Fruit fly (Drosophila melanogaster) whole organism, embryonic: ENCODE results near the gene CG11581.

ENCODE experiments used
- CG10267 ChIP-seq: fragments of 200-800 bp; sonication (Bioruptor generic); optimal IDR thresholded peaks from 2 replicates; lab custom pipeline; 2018; ENCODE audit warnings: missing biosample characterization, mild to moderate bottlenecking, missing genetic modification characterization, moderate library complexity
- CG14014 ChIP-seq: fragments of 200-800 bp; sonication (Bioruptor generic); IDR thresholded peaks from 2 replicates; pipeline ENCODE4 v1.3.6; 2022; ENCODE audit warnings: missing biosample characterization, missing genetic modification characterization
- CG14050 ChIP-seq: fragments of 200-800 bp; sonication (Bioruptor generic); IDR thresholded peaks from 3 replicates; pipeline ENCODE4 v1.3.6; 2022; ENCODE audit warnings: missing biosample characterization, missing genetic modification characterization
- CG14710 ChIP-seq: fragments of 200-800 bp; sonication (Bioruptor generic); optimal IDR thresholded peaks from 3 replicates; lab custom pipeline; 2019; ENCODE audit warnings: missing biosample characterization, mild to moderate bottlenecking, missing genetic modification characterization, moderate library complexity
- CG16813 ChIP-seq: fragments of 200-800 bp; sonication (Bioruptor generic); IDR thresholded peaks from 3 replicates; pipeline ENCODE4 v1.3.6; 2022; ENCODE audit warnings: missing biosample characterization, missing genetic modification characterization; ENCODE audit not compliant: partially characterized antibody
- CG17186 ChIP-seq: fragments of 200-800 bp; sonication (Bioruptor generic); optimal IDR thresholded peaks from 3 replicates; lab custom pipeline; 2017; ENCODE audit warnings: missing biosample characterization, missing genetic modification reagents, missing genetic modification characterization
- CG17802 ChIP-seq: fragments of 200-800 bp; sonication (Bioruptor generic); optimal IDR thresholded peaks from 2 replicates; lab custom pipeline; 2018; ENCODE audit warnings: missing biosample characterization, mild to moderate bottlenecking, missing genetic modification characterization, moderate library complexity
- CG17829 ChIP-seq: fragments of 200-800 bp; optimal IDR thresholded peaks from 2 replicates; lab custom pipeline; 2019; ENCODE audit warnings: missing biosample characterization, mild to moderate bottlenecking, missing genetic modification characterization, moderate library complexity
- CG18476 ChIP-seq: fragments of 200-800 bp; sonication (Bioruptor generic); optimal IDR thresholded peaks from 2 replicates; lab custom pipeline; 2016; ENCODE audit warnings: missing biosample characterization, mild to moderate bottlenecking, missing genetic modification characterization
- CG18599 ChIP-seq: fragments of 200-800 bp; sonication (Bioruptor generic); optimal IDR thresholded peaks from 3 replicates; lab custom pipeline; 2017; ENCODE audit warnings: missing biosample characterization, missing genetic modification characterization, mild to moderate bottlenecking, moderate library complexity, missing genetic modification reagents
- CG2678 ChIP-seq: fragments of 200-800 bp; sonication (Bioruptor generic); optimal IDR thresholded peaks from 3 replicates; lab custom pipeline; 2019; ENCODE audit warnings: missing biosample characterization, mild to moderate bottlenecking, missing genetic modification characterization, moderate library complexity
- CG4282 ChIP-seq: fragments of 200-800 bp; sonication (Bioruptor generic); optimal IDR thresholded peaks from 2 replicates; lab custom pipeline; 2016; ENCODE audit warnings: missing biosample characterization, missing genetic modification characterization
- CG6654 ChIP-seq: fragments of 200-800 bp; sonication (Bioruptor generic); optimal IDR thresholded peaks from 2 replicates; lab custom pipeline; 2017; ENCODE audit warnings: missing biosample characterization, mild to moderate bottlenecking, missing genetic modification characterization
- CG6791 ChIP-seq: fragments of 200-800 bp; sonication (Bioruptor generic); IDR thresholded peaks from 3 replicates; pipeline ENCODE4 v1.3.6; 2022; ENCODE audit warnings: missing biosample characterization, missing genetic modification characterization; ENCODE audit not compliant: partially characterized antibody
- CG7745 ChIP-seq: fragments of 200-800 bp; sonication (Bioruptor generic); optimal IDR thresholded peaks from 2 replicates; lab custom pipeline; 2018; ENCODE audit warnings: missing biosample characterization, mild to moderate bottlenecking, missing genetic modification characterization, moderate library complexity
- CG8290 ChIP-seq, 3 experiments: fragments of 200-800 bp; sonication (Bioruptor generic); optimal IDR thresholded peaks; 2 replicates each; lab custom pipeline; 2016 to 2019; ENCODE audit warnings: missing biosample characterization in 3 of 3, missing genetic modification characterization in 3 of 3, mild to moderate bottlenecking in 2 of 3, moderate library complexity in 1 of 3
- CG8359 ChIP-seq: fragments of 200-800 bp; sonication (Bioruptor generic); optimal IDR thresholded peaks from 2 replicates; lab custom pipeline; 2017; ENCODE audit warnings: missing biosample characterization, mild to moderate bottlenecking, missing genetic modification characterization, borderline replicate concordance
- CG9817 ChIP-seq: fragments of 200-800 bp; sonication (Bioruptor generic); optimal IDR thresholded peaks from 2 replicates; lab custom pipeline; 2018; ENCODE audit warnings: missing biosample characterization, mild to moderate bottlenecking, missing genetic modification characterization, moderate library complexity
- Dll ChIP-seq: fragments of 200-800 bp; sonication (Bioruptor generic); IDR thresholded peaks from 4 replicates; pipeline ENCODE4 v1.3.6; 2022; ENCODE audit warnings: missing biosample characterization, missing genetic modification characterization; ENCODE audit not compliant: partially characterized antibody
- ERR ChIP-seq: fragments of 200-800 bp; sonication (Bioruptor generic); optimal IDR thresholded peaks from 2 replicates; lab custom pipeline; 2016; ENCODE audit warnings: missing biosample characterization, missing genetic modification characterization
- HLH4C ChIP-seq: fragments of 200-800 bp; sonication (Bioruptor generic); IDR thresholded peaks from 3 replicates; pipeline ENCODE4 v1.3.6; 2022; ENCODE audit warnings: missing biosample characterization, missing genetic modification characterization; ENCODE audit not compliant: partially characterized antibody
- Kr ChIP-seq: fragments of 200-800 bp; sonication (Bioruptor generic); optimal IDR thresholded peaks from 2 replicates; lab custom pipeline; 2017; ENCODE audit warnings: missing biosample characterization, mild to moderate bottlenecking, missing genetic modification characterization
- Mes4 ChIP-seq: fragments of 200-800 bp; sonication (Bioruptor generic); optimal IDR thresholded peaks from 2 replicates; lab custom pipeline; 2016; ENCODE audit warnings: missing biosample characterization, missing genetic modification characterization
- Opbp ChIP-seq: fragments of 200-800 bp; sonication (Bioruptor generic); IDR thresholded peaks from 3 replicates; pipeline ENCODE4 v1.3.6; 2022; ENCODE audit warnings: missing biosample characterization, missing genetic modification characterization; ENCODE audit not compliant: partially characterized antibody
- PHDP ChIP-seq: fragments of 200-800 bp; sonication (Bioruptor generic); optimal IDR thresholded peaks from 3 replicates; lab custom pipeline; 2018; ENCODE audit warnings: missing biosample characterization, mild to moderate bottlenecking, missing genetic modification characterization, moderate library complexity
- Scr ChIP-seq: fragments of 200-800 bp; sonication (Bioruptor generic); IDR thresholded peaks from 2 replicates; pipeline ENCODE4 v1.3.6; 2022; ENCODE audit warnings: missing biosample characterization, missing genetic modification characterization; ENCODE audit not compliant: partially characterized antibody
- Six4 ChIP-seq: fragments of 200-800 bp; sonication (Bioruptor generic); optimal IDR thresholded peaks from 2 replicates; lab custom pipeline; 2016; ENCODE audit warnings: missing biosample characterization, missing genetic modification characterization
- TFAM ChIP-seq: fragments of 200-800 bp; sonication (Bioruptor generic); optimal IDR thresholded peaks from 2 replicates; lab custom pipeline; 2017; ENCODE audit warnings: missing biosample characterization, missing genetic modification characterization, inconsistent platforms
- Xrp1 ChIP-seq: fragments of 200-800 bp; sonication (Bioruptor generic); IDR thresholded peaks from 2 replicates; pipeline ENCODE4 v1.3.6; 2022; ENCODE audit warnings: missing biosample characterization, missing genetic modification characterization
- aop ChIP-seq: fragments of 200-800 bp; sonication (Bioruptor generic); IDR thresholded peaks from 2 replicates; pipeline ENCODE4 v1.3.6; 2022; ENCODE audit warnings: missing biosample characterization, missing genetic modification characterization
- bbx ChIP-seq: fragments of 200-800 bp; sonication (Bioruptor generic); IDR thresholded peaks from 2 replicates; pipeline ENCODE4 v1.3.6; 2022; ENCODE audit warnings: missing biosample characterization, missing genetic modification characterization; ENCODE audit not compliant: partially characterized antibody
- bowl ChIP-seq: fragments of 200-800 bp; sonication (Bioruptor generic); IDR thresholded peaks from 2 replicates; pipeline ENCODE4 v1.3.6; 2022; ENCODE audit warnings: missing biosample characterization, missing genetic modification characterization
- chinmo ChIP-seq: fragments of 200-800 bp; sonication (Bioruptor generic); IDR thresholded peaks from 4 replicates; pipeline ENCODE4 v1.3.6; 2022; ENCODE audit warnings: missing biosample characterization, missing genetic modification characterization; ENCODE audit not compliant: partially characterized antibody
- chm ChIP-seq: fragments of 200-800 bp; sonication (Bioruptor generic); IDR thresholded peaks from 2 replicates; pipeline ENCODE4 v1.3.6; 2022; ENCODE audit warnings: missing biosample characterization, missing genetic modification characterization
- crol ChIP-seq: fragments of 200-800 bp; sonication (Bioruptor generic); IDR thresholded peaks from 2 replicates; pipeline ENCODE4 v1.3.6; 2022; ENCODE audit warnings: missing biosample characterization, missing genetic modification characterization
- dpn ChIP-seq, 2 experiments: fragments of 200-800 bp; sonication (Bioruptor generic); optimal IDR thresholded peaks; 3 replicates each; lab custom pipeline; 2016; ENCODE audit warnings: missing biosample characterization in 2 of 2, missing genetic modification characterization in 2 of 2
- en ChIP-seq: fragments of 200-800 bp; sonication (Bioruptor generic); optimal IDR thresholded peaks from 2 replicates; lab custom pipeline; 2016; ENCODE audit warnings: missing biosample characterization, missing genetic modification characterization
- mam ChIP-seq: fragments of 200-800 bp; sonication (Bioruptor generic); optimal IDR thresholded peaks from 3 replicates; lab custom pipeline; 2016; ENCODE audit warnings: missing biosample characterization, missing genetic modification characterization
- nerfin-2 ChIP-seq: fragments of 200-800 bp; sonication (Bioruptor generic); IDR thresholded peaks from 2 replicates; pipeline ENCODE4 v1.3.6; 2022; ENCODE audit warnings: missing biosample characterization, missing genetic modification characterization; ENCODE audit not compliant: partially characterized antibody
- pnt ChIP-seq: fragments of 200-800 bp; sonication (Bioruptor generic); optimal IDR thresholded peaks from 3 replicates; lab custom pipeline; 2016; ENCODE audit warnings: missing biosample characterization, missing genetic modification characterization
- prd ChIP-seq, 3 experiments: fragments of >200 bp in 2 of 3; fragments of 200-800 bp in 1 of 3; sonication (Bioruptor generic) in 1 of 3; optimal IDR thresholded peaks in 2 of 3; IDR thresholded peaks in 1 of 3; 2 replicates in 2 of 3; 3 replicates in 1 of 3; pipeline versions ENCODE4 v1.3.6 to Lab custom; 2017 to 2022; ENCODE audit warnings: missing biosample characterization in 1 of 3, missing genetic modification characterization in 1 of 3
- sima ChIP-seq: fragments of 200-800 bp; sonication (Bioruptor generic); optimal IDR thresholded peaks from 2 replicates; lab custom pipeline; 2016; ENCODE audit warnings: missing biosample characterization, missing genetic modification characterization
- sob ChIP-seq: fragments of 200-800 bp; sonication (Bioruptor generic); IDR thresholded peaks from 2 replicates; pipeline ENCODE4 v1.3.6; 2022; ENCODE audit warnings: missing biosample characterization, missing genetic modification characterization
- sr ChIP-seq: fragments of 200-800 bp; sonication (Bioruptor generic); IDR thresholded peaks from 3 replicates; pipeline ENCODE4 v1.3.6; 2022; ENCODE audit warnings: missing biosample characterization, missing genetic modification characterization
- sug ChIP-seq: fragments of 200-800 bp; optimal IDR thresholded peaks from 2 replicates; lab custom pipeline; 2019; ENCODE audit warnings: missing biosample characterization, mild to moderate bottlenecking, missing genetic modification characterization, moderate library complexity
- wor ChIP-seq: fragments of 200-800 bp; sonication (Bioruptor generic); IDR thresholded peaks from 2 replicates; pipeline ENCODE4 v1.3.6; 2022; ENCODE audit warnings: missing biosample characterization, missing genetic modification characterization
- zen ChIP-seq: fragments of 200-800 bp; sonication (Bioruptor generic); optimal IDR thresholded peaks from 3 replicates; lab custom pipeline; 2018; ENCODE audit warnings: missing biosample characterization, mild to moderate bottlenecking, missing genetic modification characterization, moderate library complexity
- zfh2 ChIP-seq: fragments of 200-800 bp; sonication (Bioruptor generic); optimal IDR thresholded peaks from 2 replicates; lab custom pipeline; 2016; ENCODE audit warnings: missing biosample characterization, missing genetic modification characterization

The CG11581 gene

DNA sequence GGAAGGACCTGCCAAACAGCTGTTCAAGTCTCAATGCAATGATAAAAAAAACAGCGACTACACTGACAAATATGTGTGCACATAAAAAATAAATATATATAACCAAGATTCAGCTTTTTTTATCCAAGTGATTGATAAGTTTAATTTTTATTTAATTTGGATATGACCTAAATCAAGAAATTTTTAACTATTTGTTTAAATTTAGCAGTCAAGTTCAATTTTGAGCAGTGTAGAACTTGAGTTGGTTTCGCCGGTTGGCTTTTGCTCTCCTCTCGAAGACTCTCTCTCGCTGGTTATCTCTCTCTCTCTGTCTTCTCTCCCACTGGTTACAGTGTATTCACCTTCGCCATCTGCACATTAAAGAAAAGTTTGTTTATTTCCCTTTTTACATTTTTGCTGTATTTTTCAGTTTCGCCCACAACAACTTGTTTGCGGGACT lies 41.3 kb downstream of the CG11581 start:
- TF ChIP-seq prd (optimal IDR thresholded peaks at IDR 0.05; lab: Kevin White, UChicago) (no peak), prd (GFP tag; IDR thresholded peaks at IDR 0.05; lab: Robert Waterston, UW) (peak; percentile 93), crol (peak; percentile 35; the same call in 1 of the 2 replicates), CG6791 (GFP tag; lab: Robert Waterston, UW) (no peak), sob (peak; percentile 88), bowl (peak; percentile 61; the same call in 1 of the 2 replicates), sima (GFP tag; lab: Kevin White, UChicago) (peak; percentile 53), Kr (no peak), wor (peak; percentile 74), nerfin-2 (GFP tag; lab: Robert Waterston, UW) (no peak), CG14014 (GFP tag; lab: Robert Waterston, UW) (peak; percentile 84), CG14710 (tag; lab: Kevin White, UChicago) (peak; percentile 87), CG9817 (tag; lab: Kevin White, UChicago) (peak; percentile 80), CG17186 (GFP tag; lab: Kevin White, UChicago) (no peak), Mes4 (GFP tag; lab: Kevin White, UChicago) (peak; percentile 55), TFAM (GFP tag; lab: Kevin White, UChicago) (no peak), sug (peak; percentile 55), CG18599 (peak; percentile 91), CG7745 (tag; lab: Kevin White, UChicago) (no peak), CG14050 (GFP tag; lab: Robert Waterston, UW) (peak; percentile 79), zfh2 (peak; percentile 39), CG17829 (peak; percentile 90), bbx (no peak), CG8359 (GFP tag; lab: Kevin White, UChicago) (peak; percentile 74), chm (GFP tag; lab: Robert Waterston, UW) (peak; percentile 76; the same call in 1 of the 2 replicates), CG8290 (GFP tag; optimal IDR thresholded peaks at IDR 0.05; lab: Kevin White, UChicago) (peak; percentile 65), CG8290 (tag; optimal IDR thresholded peaks at IDR 0.05; lab: Kevin White, UChicago) (no peak), dpn (GFP tag; optimal IDR thresholded peaks at IDR 0.05; lab: Kevin White, UChicago) (peak; percentile 83 to 86), Xrp1 (peak; percentile 92), CG4282 (GFP tag; lab: Kevin White, UChicago) (no peak), Opbp (GFP tag; lab: Robert Waterston, UW) (no peak), CG17802 (tag; lab: Kevin White, UChicago) (peak; percentile 56), mam (GFP tag; lab: Kevin White, UChicago) (peak; percentile 62), CG6654 (peak; percentile 45), Dll (GFP tag; lab: Robert Waterston, UW) (no peak), Scr (GFP tag; lab: Robert Waterston, UW) (no peak), en (GFP tag; lab: Kevin White, UChicago) (peak; percentile 45), CG2678 (tag; lab: Kevin White, UChicago) (peak; percentile 92), chinmo (GFP tag; lab: Robert Waterston, UW) (0 out of 4 replicates have a peak, but pooled peaks have one; percentile 13), CG10267 (peak; percentile 85), pnt (GFP tag; lab: Kevin White, UChicago) (peak; percentile 73), CG16813 (GFP tag; lab: Robert Waterston, UW) (no peak), zen (tag; lab: Kevin White, UChicago) (peak; percentile 84), Six4 (peak; percentile 82), HLH4C (GFP tag; lab: Robert Waterston, UW) (no peak), CG18476 (GFP tag; lab: Kevin White, UChicago) (peak; percentile 79), PHDP (peak; percentile 93), ERR (no peak), aop (GFP tag; lab: Robert Waterston, UW) (no peak), sr (GFP tag; lab: Robert Waterston, UW) (no peak)
